Fruit fly (Drosophila melanogaster): ENCODE data around the gene CG31253.

Gene CG31253

dm6 chr3R:27988647-27989430 is 28.5 kb upstream of the CG31253 start (continued):
- no peak for TF ChIP-seq Elba2 (GFP tag; optimal IDR thresholded peaks at IDR 0.05)
- peak; percentile 27 for TF ChIP-seq CG12659 (GFP tag; optimal IDR thresholded peaks at IDR 0.05)
- no peak for TF ChIP-seq CG33557 (GFP tag; optimal IDR thresholded peaks at IDR 0.05)
- peak; percentile 9 for TF ChIP-seq Camta (GFP tag; optimal IDR thresholded peaks at IDR 0.05)
- no peak for TF ChIP-seq corto (GFP tag; optimal IDR thresholded peaks at IDR 0.05)
- TF ChIP-seq Lhr (GFP tag; optimal IDR thresholded peaks at IDR 0.05): no peak
- no peak for TF ChIP-seq pfk (GFP tag; optimal IDR thresholded peaks at IDR 0.05)
- TF ChIP-seq tx (GFP tag; optimal IDR thresholded peaks at IDR 0.05): no peak
- no peak for TF ChIP-seq trh (GFP tag; optimal IDR thresholded peaks at IDR 0.05)
- TF ChIP-seq PHDP (tag; optimal IDR thresholded peaks at IDR 0.05): peak; percentile 15
- TF ChIP-seq CG12391 (tag; optimal IDR thresholded peaks at IDR 0.05): peak; percentile 20
- peak; percentile 31 for TF ChIP-seq jing (GFP tag; optimal IDR thresholded peaks at IDR 0.05)
- TF ChIP-seq ken (GFP tag; IDR thresholded peaks at IDR 0.05): peak; percentile 59; the same call in 1 of the 3 replicates
- TF ChIP-seq CG3163 (GFP tag; optimal IDR thresholded peaks at IDR 0.05): peak; percentile 23
- peak; percentile 9 for TF ChIP-seq pum (GFP tag; optimal IDR thresholded peaks at IDR 0.05)
- peak; percentile 33 for TF ChIP-seq Hr3 (GFP tag; optimal IDR thresholded peaks at IDR 0.05)
- TF ChIP-seq CG13424 (tag; optimal IDR thresholded peaks at IDR 0.05): peak; percentile 18
- no peak for TF ChIP-seq aop (GFP tag; IDR thresholded peaks at IDR 0.05)
- 0 out of 3 replicates have a peak, but pooled peaks have one; percentile 12 for TF ChIP-seq CG11093 (GFP tag; IDR thresholded peaks at IDR 0.05)
- TF ChIP-seq CG8924 (tag; optimal IDR thresholded peaks at IDR 0.05): peak; percentile 24
- TF ChIP-seq CG12219 (GFP tag; optimal IDR thresholded peaks at IDR 0.05): no peak
- TF ChIP-seq CHES-1-like (GFP tag; optimal IDR thresholded peaks at IDR 0.05): peak; percentile 35
- TF ChIP-seq Abd-B (GFP tag; optimal IDR thresholded peaks at IDR 0.05): peak; percentile 42
- TF ChIP-seq tll (GFP tag; optimal IDR thresholded peaks at IDR 0.05): no peak
- TF ChIP-seq mam (GFP tag; optimal IDR thresholded peaks at IDR 0.05): peak; percentile 56
- peak in 1 of 2 experiments; percentile 11 for TF ChIP-seq dpn (GFP tag; optimal IDR thresholded peaks at IDR 0.05)
- peak; percentile 29; the same call in 1 of the 3 replicates for TF ChIP-seq Aef1 (GFP tag; IDR thresholded peaks at IDR 0.05)
- no peak for TF ChIP-seq CG6791 (GFP tag; IDR thresholded peaks at IDR 0.05; ENCODE audit: partially characterized antibody)
- no peak for TF ChIP-seq CG10462 (GFP tag; optimal IDR thresholded peaks at IDR 0.05)
- TF ChIP-seq Antp (GFP tag; optimal IDR thresholded peaks at IDR 0.05): peak; percentile 33
- peak; percentile 38; the same call in 1 of the 3 replicates for TF ChIP-seq Mrtf (GFP tag; IDR thresholded peaks at IDR 0.05)
- no peak for TF ChIP-seq Atf-2 (GFP tag; optimal IDR thresholded peaks at IDR 0.05)
- TF ChIP-seq CG10979 (tag; optimal IDR thresholded peaks at IDR 0.05): no peak
- TF ChIP-seq HLH3B (GFP tag; IDR thresholded peaks at IDR 0.05): peak; percentile 69
- no peak for TF ChIP-seq croc (GFP tag; conservative IDR thresholded peaks at IDR 0.05)
- TF ChIP-seq HLH54F (GFP tag; optimal IDR thresholded peaks at IDR 0.05): peak; percentile 39
- no peak for TF ChIP-seq CG1529 (GFP tag; optimal IDR thresholded peaks at IDR 0.05)
- TF ChIP-seq CG17829 (tag; optimal IDR thresholded peaks at IDR 0.05): no peak
- TF ChIP-seq Trl (optimal IDR thresholded peaks at IDR 0.05): peak; percentile 73 to 82
- peak; percentile 4 for TF ChIP-seq Trl (GFP tag; optimal IDR thresholded peaks at IDR 0.05)
- TF ChIP-seq CG6272 (GFP tag; IDR thresholded peaks at IDR 0.05): peak; percentile 35; the same call in 1 of the 2 replicates
- peak; percentile 76 for TF ChIP-seq row (GFP tag; IDR thresholded peaks at IDR 0.05)
- no peak for TF ChIP-seq lov (optimal IDR thresholded peaks at IDR 0.05)
- 0 out of 3 replicates have a peak, but pooled peaks have one; percentile 32 for TF ChIP-seq lov (GFP tag; IDR thresholded peaks at IDR 0.05)
- TF ChIP-seq stwl (tag; optimal IDR thresholded peaks at IDR 0.05): no peak
- no peak for TF ChIP-seq D19A (tag; optimal IDR thresholded peaks at IDR 0.05)
- TF ChIP-seq pan (optimal IDR thresholded peaks at IDR 0.05): no peak
- peak in 1 of 2 experiments; percentile 67 for TF ChIP-seq pan (GFP tag; optimal IDR thresholded peaks at IDR 0.05 in 1 of 2, IDR thresholded peaks at IDR 0.05 in 1 of 2)
- no peak for TF ChIP-seq mirr (GFP tag; optimal IDR thresholded peaks at IDR 0.05)
- peak; percentile 15 for TF ChIP-seq ATbp (GFP tag; optimal IDR thresholded peaks at IDR 0.05)
